Fruit fly (Drosophila melanogaster) whole organism: ENCODE data around the gene Cf2.

Source experiments
- pan ChIP-seq: fragments of >200 bp; optimal IDR thresholded peaks from 2 replicates; lab custom pipeline; 2017
- usp ChIP-seq: fragments of >200 bp; optimal IDR thresholded peaks from 2 replicates; lab custom pipeline; 2017; ENCODE audit warnings: missing biosample characterization, missing genetic modification characterization, mixed read lengths

DNA sequence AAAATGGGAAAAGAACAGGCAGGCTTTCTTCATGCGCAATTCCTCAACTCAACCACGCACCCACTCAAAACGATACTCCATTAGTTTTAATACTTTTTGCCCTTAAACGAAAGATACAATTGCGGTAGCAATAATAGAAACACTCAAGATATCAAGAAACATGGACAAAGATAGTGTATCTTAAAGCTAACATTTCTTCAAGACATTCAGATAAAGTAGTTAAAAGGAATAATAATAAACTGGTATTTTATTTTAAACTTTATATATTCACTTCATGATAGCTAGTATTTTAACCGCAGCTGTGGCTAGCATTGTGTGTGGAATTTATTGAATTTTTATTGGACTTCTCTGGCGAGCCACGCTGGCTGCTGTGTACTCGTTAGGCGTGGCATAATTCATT is 26.8 kb downstream of the Cf2 start:
- TF ChIP-seq usp (GFP tag; lab: Kevin White, UChicago), result no peak
- TF ChIP-seq pan (lab: Kevin White, UChicago), result no peak
